Worm (Caenorhabditis elegans) whole organism, L4 larva: ENCODE measurements around the gene abcf-3.

Experiments
- D1046.2 ChIP-seq: fragments of 200-800 bp; sonication (Bioruptor generic); IDR thresholded peaks from 2 replicates; pipeline ENCODE4 v1.3.6; 2022; ENCODE audit warnings: missing genetic modification characterization, missing compliant biosample characterization
- F44E2.7 ChIP-seq: fragments of 200-800 bp; sonication (Bioruptor generic); IDR thresholded peaks from 2 replicates; pipeline ENCODE4 v2.1.2; 2022; ENCODE audit warnings: missing genetic modification characterization, missing compliant biosample characterization
- F49E8.2 ChIP-seq: sonication (generic microtip); optimal IDR thresholded peaks from 2 replicates; lab custom pipeline; 2016; ENCODE audit warnings: missing compliant biosample characterization, mild to moderate bottlenecking, missing genetic modification characterization, borderline replicate concordance
- T26A8.4 ChIP-seq: fragments of 200-800 bp; sonication (Bioruptor generic); IDR thresholded peaks from 2 replicates; pipeline ENCODE4 v1.3.6; 2022; ENCODE audit warnings: missing genetic modification characterization, missing compliant biosample characterization
- Y105C5A.15 ChIP-seq: fragments of 200-800 bp; sonication (Bioruptor generic); IDR thresholded peaks from 2 replicates; pipeline ENCODE4 v1.3.6; 2022; ENCODE audit warnings: missing genetic modification characterization, missing compliant biosample characterization
- aha-1 ChIP-seq: fragments of 150-350 bp; peaks from one replicate; lab custom pipeline; 2014; ENCODE audit warnings: missing biosample characterization, missing genetic modification characterization
- ama-1 ChIP-seq: fragments of 150-350 bp; optimal IDR thresholded peaks from 2 replicates; lab custom pipeline; 2014; ENCODE audit warnings: inconsistent platforms, mixed read lengths
- arid-1 ChIP-seq: fragments of 200-800 bp; sonication (Bioruptor generic); conservative IDR thresholded peaks from 2 replicates; pipeline ENCODE4 v1.3.6; 2022; ENCODE audit warnings: missing genetic modification reagents, missing genetic modification characterization, missing compliant biosample characterization
- ceh-20 ChIP-seq: fragments of 200-800 bp; sonication (Bioruptor generic); IDR thresholded peaks from 2 replicates; pipeline ENCODE4 v1.3.6; 2022; ENCODE audit warnings: missing genetic modification reagents, missing genetic modification characterization, missing compliant biosample characterization
- ceh-44 ChIP-seq: fragments of 200-800 bp; sonication (Bioruptor generic); IDR thresholded peaks from 2 replicates; pipeline ENCODE4 v1.3.6; 2022; ENCODE audit warnings: missing genetic modification reagents, missing genetic modification characterization, missing compliant biosample characterization
- cey-2 ChIP-seq: sonication (generic microtip); optimal IDR thresholded peaks from 3 replicates; lab custom pipeline; 2017; ENCODE audit warnings: missing genetic modification characterization, mild to moderate bottlenecking, missing compliant biosample characterization, antibody characterized with exemption, borderline replicate concordance; ENCODE audit not compliant: insufficient read depth
- daf-12 ChIP-seq: fragments of 150-350 bp; optimal IDR thresholded peaks from 2 replicates; lab custom pipeline; 2014; ENCODE audit warnings: missing biosample characterization, missing genetic modification reagents, missing genetic modification characterization
- daf-16 ChIP-seq, 3 experiments: sonication (generic microtip); optimal IDR thresholded peaks; 2 replicates each; lab custom pipeline; 2016 to 2017; ENCODE audit warnings: missing genetic modification characterization in 3 of 3, missing genetic modification reagents in 3 of 3, mild to moderate bottlenecking in 2 of 3, missing compliant biosample characterization in 2 of 3, missing biosample characterization in 1 of 3, moderate library complexity in 1 of 3
- dmd-6 ChIP-seq: fragments of 200-800 bp; sonication (Bioruptor generic); IDR thresholded peaks from 2 replicates; pipeline ENCODE4 v1.3.6; 2022; ENCODE audit warnings: missing genetic modification reagents, missing genetic modification characterization, missing compliant biosample characterization
- dmd-8 ChIP-seq: fragments of 200-800 bp; sonication (Bioruptor generic); IDR thresholded peaks from 2 replicates; pipeline ENCODE4 v1.3.6; 2022; ENCODE audit warnings: missing genetic modification characterization, missing compliant biosample characterization
- dpl-1 ChIP-seq: fragments of 150-350 bp; optimal IDR thresholded peaks from 2 replicates; lab custom pipeline; 2014; ENCODE audit warnings: missing biosample characterization, missing genetic modification reagents, missing genetic modification characterization
- dve-1 ChIP-seq: sonication (generic microtip); optimal IDR thresholded peaks from 2 replicates; lab custom pipeline; 2017; ENCODE audit warnings: antibody characterized with exemption, mild to moderate bottlenecking, missing genetic modification characterization, missing compliant biosample characterization; ENCODE audit not compliant: insufficient read depth
- fkh-10 ChIP-seq: fragments of 150-350 bp; optimal IDR thresholded peaks from 2 replicates; lab custom pipeline; 2014; ENCODE audit warnings: missing biosample characterization, missing genetic modification reagents, missing genetic modification characterization
- hif-1 ChIP-seq, 2 experiments: sonication (generic microtip); optimal IDR thresholded peaks; 2 replicates each; lab custom pipeline; 2016 to 2017; ENCODE audit warnings: missing compliant biosample characterization in 2 of 2, missing genetic modification characterization in 2 of 2, missing genetic modification reagents in 2 of 2, missing genotype in 2 of 2, mild to moderate bottlenecking in 1 of 2
- hlh-11 ChIP-seq: fragments of 200-800 bp; sonication (Bioruptor generic); optimal IDR thresholded peaks from 2 replicates; lab custom pipeline; 2018; ENCODE audit warnings: mild to moderate bottlenecking, missing genetic modification characterization, missing compliant biosample characterization
- hlh-30 ChIP-seq: sonication (generic microtip); optimal IDR thresholded peaks from 2 replicates; lab custom pipeline; 2017; ENCODE audit warnings: antibody characterized with exemption, mild to moderate bottlenecking, missing genetic modification characterization, missing compliant biosample characterization; ENCODE audit not compliant: insufficient read depth
- hmg-1.1 ChIP-seq: fragments of 200-800 bp; sonication (Bioruptor generic); IDR thresholded peaks from 2 replicates; pipeline ENCODE4 v1.3.6; 2022; ENCODE audit warnings: missing genetic modification reagents, missing genetic modification characterization, missing compliant biosample characterization
- lin-13 ChIP-seq: fragments of 150-350 bp; optimal IDR thresholded peaks from 2 replicates; lab custom pipeline; 2014; ENCODE audit warnings: missing biosample characterization, missing genetic modification reagents, missing genetic modification characterization
- lin-38 ChIP-seq: fragments of 200-800 bp; sonication (Bioruptor generic); IDR thresholded peaks from 2 replicates; pipeline ENCODE4 v1.3.6; 2022; ENCODE audit warnings: missing genetic modification reagents, missing genetic modification characterization, missing compliant biosample characterization
- lsy-2 ChIP-seq, 2 experiments: fragments of 150-350 bp in 1 of 2; sonication (generic microtip) in 1 of 2; optimal IDR thresholded peaks; 2 replicates each; lab custom pipeline; 2014 to 2017; ENCODE audit warnings: missing biosample characterization in 2 of 2, missing genetic modification characterization in 2 of 2
- mdl-1 ChIP-seq, 2 experiments: fragments of 150-350 bp in 1 of 2; sonication (generic microtip) in 1 of 2; optimal IDR thresholded peaks; 2 replicates each; lab custom pipeline; 2014 to 2017; ENCODE audit warnings: missing biosample characterization in 2 of 2, missing genetic modification characterization in 2 of 2
- mep-1 ChIP-seq: fragments of 150-350 bp; sonication (generic microtip); optimal IDR thresholded peaks from 3 replicates; lab custom pipeline; 2014; ENCODE audit warnings: missing biosample characterization, missing genetic modification characterization
- mes-2 ChIP-seq: sonication (generic microtip); optimal IDR thresholded peaks from 2 replicates; lab custom pipeline; 2016; ENCODE audit warnings: missing genotype, mild to moderate bottlenecking, missing genetic modification characterization, missing compliant biosample characterization; ENCODE audit not compliant: poor library complexity, severe bottlenecking
- nhr-102 ChIP-seq: sonication (generic microtip); optimal IDR thresholded peaks from 2 replicates; lab custom pipeline; 2016; ENCODE audit warnings: mild to moderate bottlenecking, missing genetic modification characterization, moderate library complexity, missing compliant biosample characterization
- nhr-11 ChIP-seq: fragments of 150-350 bp; optimal IDR thresholded peaks from 2 replicates; lab custom pipeline; 2014; ENCODE audit warnings: missing biosample characterization, missing genetic modification characterization
- nhr-25 ChIP-seq: sonication (generic microtip); optimal IDR thresholded peaks from 2 replicates; lab custom pipeline; 2017; ENCODE audit warnings: missing genetic modification characterization, mild to moderate bottlenecking, missing compliant biosample characterization, antibody characterized with exemption, moderate library complexity, borderline replicate concordance; ENCODE audit not compliant: insufficient read depth
- nhr-28 ChIP-seq: fragments of 150-350 bp; optimal IDR thresholded peaks from 2 replicates; lab custom pipeline; 2014; ENCODE audit warnings: missing biosample characterization, missing genetic modification characterization
- nhr-48 ChIP-seq: sonication (generic microtip); optimal IDR thresholded peaks from 2 replicates; lab custom pipeline; 2016; ENCODE audit warnings: mild to moderate bottlenecking, missing genetic modification characterization, missing compliant biosample characterization
- nhr-6 ChIP-seq: fragments of 150-350 bp; optimal IDR thresholded peaks from 2 replicates; lab custom pipeline; 2014; ENCODE audit warnings: missing biosample characterization, missing genetic modification characterization
- nhr-77 ChIP-seq: fragments of 150-350 bp; optimal IDR thresholded peaks from 2 replicates; lab custom pipeline; 2014; ENCODE audit warnings: missing biosample characterization, missing genetic modification characterization
- pha-4 ChIP-seq, 2 experiments: fragments of 150-350 bp in 1 of 2; fragments of 200-800 bp in 1 of 2; sonication (Bioruptor generic) in 1 of 2; IDR thresholded peaks in 1 of 2; optimal IDR thresholded peaks in 1 of 2; 2 replicates each; pipeline versions ENCODE4 v1.3.6 to Lab custom; 2014 to 2022; ENCODE audit warnings: missing genetic modification characterization in 2 of 2, missing genetic modification reagents in 2 of 2, missing biosample characterization in 1 of 2, missing compliant biosample characterization in 1 of 2
- pqm-1 ChIP-seq: sonication (generic microtip); optimal IDR thresholded peaks from 2 replicates; lab custom pipeline; 2017; ENCODE audit warnings: missing biosample characterization, missing genetic modification characterization
- rbr-2 ChIP-seq: sonication (generic microtip); optimal IDR thresholded peaks from 2 replicates; lab custom pipeline; 2016; ENCODE audit warnings: missing genotype, missing genetic modification characterization, missing compliant biosample characterization
- skn-1 ChIP-seq: fragments of 150-350 bp; optimal IDR thresholded peaks from 2 replicates; lab custom pipeline; 2014; ENCODE audit warnings: missing biosample characterization, missing genetic modification characterization
- unc-130 ChIP-seq: sonication (generic microtip); optimal IDR thresholded peaks from 2 replicates; lab custom pipeline; 2016; ENCODE audit warnings: missing genetic modification reagents, missing genetic modification characterization, missing compliant biosample characterization
- unc-39 ChIP-seq: sonication (generic microtip); optimal IDR thresholded peaks from 2 replicates; lab custom pipeline; 2017; ENCODE audit warnings: missing biosample characterization, missing genetic modification characterization
- unc-62 ChIP-seq, 3 experiments: fragments of 150-350 bp in 1 of 3; sonication (generic microtip); optimal IDR thresholded peaks in 2 of 3; peaks in 1 of 3; 1 replicate in 1 of 3; 2 replicates in 2 of 3; lab custom pipeline; 2014 to 2017; ENCODE audit warnings: missing biosample characterization in 3 of 3, missing genetic modification characterization in 3 of 3, missing genetic modification reagents in 3 of 3, missing genotype in 1 of 3
- zfp-2 ChIP-seq: sonication (generic microtip); optimal IDR thresholded peaks from 2 replicates; lab custom pipeline; 2016; ENCODE audit warnings: mild to moderate bottlenecking, missing genetic modification characterization, missing compliant biosample characterization
- ztf-7 ChIP-seq: fragments of 150-350 bp; optimal IDR thresholded peaks from 2 replicates; lab custom pipeline; 2014; ENCODE audit warnings: missing biosample characterization, missing genetic modification characterization

abcf-3 gene

ce11 chrIII:6202440-6202839 is 29.2 kb downstream of the abcf-3 start:
- TF ChIP-seq Y105C5A.15 (GFP tag; lab: Robert Waterston, UW) (no peak), D1046.2 (GFP tag; lab: Robert Waterston, UW) (no peak), nhr-102 (tag; lab: Kevin White, UChicago) (no peak), daf-12 (tag; lab: Kevin White, UChicago) (no peak), ama-1 (lab: Kevin White, UChicago) (peak; percentile 52), lin-38 (peak; percentile 57), daf-16 (GFP tag; optimal IDR thresholded peaks at IDR 0.05; lab: Kevin White, UChicago) (peak in 1 of 2 experiments; percentile 7), daf-16 (tag; optimal IDR thresholded peaks at IDR 0.05; lab: Kevin White, UChicago) (peak; percentile 0), F49E8.2 (tag; lab: Kevin White, UChicago) (peak; percentile 24), unc-62 (GFP tag; optimal IDR thresholded peaks at IDR 0.05 in 1 of 2; lab: Kevin White, UChicago) (peak in 1 of 2 experiments; percentile 65), unc-62 (tag; optimal IDR thresholded peaks at IDR 0.05; lab: Kevin White, UChicago) (no peak), pqm-1 (no peak)

ce11 chrIII:6206161-6206853 is 33.1 kb downstream of the abcf-3 start, which contains the start of the genes sna-3 and rps-3:
TSS of gene sna-3 (minus strand) at chrIII:6206211.
TSS of gene rps-3 (plus strand) at chrIII:6206803.
- TF ChIP-seq F49E8.2 (tag; lab: Kevin White, UChicago) = no peak
- TF ChIP-seq lin-38 = peak; percentile 69
- peak; percentile 24; the same call in 1 of the 2 replicates for TF ChIP-seq ceh-44 (GFP tag; lab: Robert Waterston, UW)
- TF ChIP-seq dve-1 (tag; lab: Kevin White, UChicago) = peak; percentile 91
- peak; percentile 69 for TF ChIP-seq nhr-28 (tag; lab: Kevin White, UChicago)
- TF ChIP-seq Y105C5A.15 (GFP tag; lab: Robert Waterston, UW) = no peak
- peak; percentile 70 for TF ChIP-seq rbr-2 (tag; lab: Kevin White, UChicago)
- no peak for TF ChIP-seq daf-16 (GFP tag; optimal IDR thresholded peaks at IDR 0.05; lab: Kevin White, UChicago)
- peak; percentile 46 for TF ChIP-seq daf-16 (tag; optimal IDR thresholded peaks at IDR 0.05; lab: Kevin White, UChicago)
- TF ChIP-seq fkh-10 (GFP tag; lab: Kevin White, UChicago) = no peak
- peak in 1 of 2 experiments; percentile 68 for TF ChIP-seq mdl-1 (tag; optimal IDR thresholded peaks at IDR 0.05; lab: Kevin White, UChicago)
- peak; percentile 45 for TF ChIP-seq nhr-6 (tag; lab: Kevin White, UChicago)
- TF ChIP-seq nhr-48 (tag; lab: Kevin White, UChicago) = no peak
- peak; percentile 66 to 92 for TF ChIP-seq lsy-2 (tag; optimal IDR thresholded peaks at IDR 0.05; lab: Kevin White, UChicago)
- TF ChIP-seq ceh-20 (GFP tag; lab: Robert Waterston, UW) = no peak
- no peak for TF ChIP-seq zfp-2 (tag; lab: Kevin White, UChicago)
- no peak for TF ChIP-seq unc-39 (tag; lab: Kevin White, UChicago)
- TF ChIP-seq hlh-11 (tag; lab: Kevin White, UChicago) = peak; percentile 33
- TF ChIP-seq aha-1 = peak; percentile 36
- peak; percentile 72 for TF ChIP-seq lin-13 (GFP tag; lab: Kevin White, UChicago)
- no peak for TF ChIP-seq skn-1
- TF ChIP-seq unc-130 (GFP tag; lab: Kevin White, UChicago) = peak; percentile 69
- peak; percentile 20 for TF ChIP-seq nhr-102 (tag; lab: Kevin White, UChicago)
- no peak for TF ChIP-seq F44E2.7 (GFP tag; lab: Robert Waterston, UW)
- TF ChIP-seq dpl-1 (GFP tag; lab: Kevin White, UChicago) = peak; percentile 82
- TF ChIP-seq ztf-7 (tag; lab: Kevin White, UChicago) = peak; percentile 39
- peak; percentile 89 for TF ChIP-seq mep-1 (tag; lab: Kevin White, UChicago)
- peak; percentile 22 for TF ChIP-seq nhr-25 (tag; lab: Kevin White, UChicago)
- peak; percentile 88 for TF ChIP-seq hlh-30 (tag; lab: Kevin White, UChicago)
- TF ChIP-seq mes-2 (tag; lab: Kevin White, UChicago) = peak; percentile 90
- peak; percentile 61 for TF ChIP-seq nhr-11 (tag; lab: Kevin White, UChicago)
- TF ChIP-seq dmd-8 = no peak
- no peak for TF ChIP-seq pha-4 (GFP tag; IDR thresholded peaks at IDR 0.05; lab: Robert Waterston, UW)
- peak; percentile 26 for TF ChIP-seq pha-4 (tag; optimal IDR thresholded peaks at IDR 0.05; lab: Kevin White, UChicago)
- TF ChIP-seq T26A8.4 = peak; percentile 63
- peak; percentile 43 for TF ChIP-seq dmd-6 (GFP tag; lab: Robert Waterston, UW)
- peak; percentile 73 for TF ChIP-seq arid-1
- TF ChIP-seq cey-2 (tag; lab: Kevin White, UChicago) = no peak
- TF ChIP-seq hif-1 (tag; optimal IDR thresholded peaks at IDR 0.05; lab: Kevin White, UChicago) = peak in 1 of 2 experiments; percentile 2
- peak; percentile 91 for TF ChIP-seq nhr-77 (tag; lab: Kevin White, UChicago)
- TF ChIP-seq hmg-1.1 (GFP tag; lab: Robert Waterston, UW) = peak; percentile 74
